Worm (Caenorhabditis elegans) whole organism, early embryonic: ENCODE results near the gene Y55F3BL.6.

Experiments
- B0310.2 ChIP-seq: sonication (generic microtip); optimal IDR thresholded peaks from 2 replicates; lab custom pipeline; 2016; ENCODE audit warnings: mild to moderate bottlenecking, missing genetic modification characterization, missing compliant biosample characterization
- F13C5.2 ChIP-seq: sonication (generic microtip); optimal IDR thresholded peaks from 2 replicates; lab custom pipeline; 2017; ENCODE audit warnings: mild to moderate bottlenecking, missing genetic modification characterization, inconsistent platforms, missing compliant biosample characterization
- aly-1 ChIP-seq: sonication (generic microtip); optimal IDR thresholded peaks from 2 replicates; lab custom pipeline; 2016; ENCODE audit warnings: missing genetic modification characterization, missing compliant biosample characterization
- ama-1 ChIP-seq: fragments of 150-350 bp; optimal IDR thresholded peaks from 2 replicates; lab custom pipeline; 2014
- ceh-13 ChIP-seq: fragments of 200-800 bp; sonication (Bioruptor generic); optimal IDR thresholded peaks from 2 replicates; lab custom pipeline; 2018; ENCODE audit warnings: mild to moderate bottlenecking, missing genetic modification characterization, missing compliant biosample characterization
- ceh-36 ChIP-seq: sonication (generic microtip); optimal IDR thresholded peaks from 2 replicates; lab custom pipeline; 2016; ENCODE audit warnings: missing genetic modification characterization, inconsistent platforms, missing compliant biosample characterization
- ets-7 ChIP-seq: sonication (generic microtip); optimal IDR thresholded peaks from 2 replicates; lab custom pipeline; 2016; ENCODE audit warnings: missing genotype, missing genetic modification characterization, missing compliant biosample characterization
- flt-1 ChIP-seq: fragments of 200-800 bp; sonication (Bioruptor generic); IDR thresholded peaks from 2 replicates; pipeline ENCODE4 v1.3.6; 2022; ENCODE audit warnings: missing genetic modification characterization, missing compliant biosample characterization
- hmbx-1 ChIP-seq: sonication (generic microtip); optimal IDR thresholded peaks from 2 replicates; lab custom pipeline; 2016; ENCODE audit warnings: mild to moderate bottlenecking, missing genetic modification characterization, missing compliant biosample characterization
- hmg-4 ChIP-seq: fragments of 200-800 bp; sonication (Bioruptor generic); optimal IDR thresholded peaks from 2 replicates; lab custom pipeline; 2018; ENCODE audit warnings: mild to moderate bottlenecking, missing genetic modification characterization, missing compliant biosample characterization
- hnd-1 ChIP-seq: sonication (generic microtip); optimal IDR thresholded peaks from 2 replicates; lab custom pipeline; 2016; ENCODE audit warnings: missing genetic modification characterization, missing compliant biosample characterization
- pes-1 ChIP-seq: fragments of 200-800 bp; sonication (Bioruptor generic); IDR thresholded peaks from 2 replicates; pipeline ENCODE4 v1.3.6; 2022; ENCODE audit warnings: missing genetic modification reagents, missing genetic modification characterization, missing compliant biosample characterization
- scrt-1 ChIP-seq: fragments of 200-800 bp; sonication (Bioruptor generic); IDR thresholded peaks from 2 replicates; pipeline ENCODE4 v1.3.6; 2022; ENCODE audit warnings: missing genetic modification characterization, missing compliant biosample characterization
- sea-1 ChIP-seq: fragments of 200-800 bp; sonication (Bioruptor generic); conservative IDR thresholded peaks from 2 replicates; pipeline ENCODE4 v1.3.6; 2022; ENCODE audit warnings: missing genetic modification characterization, missing compliant biosample characterization
- tbx-11 ChIP-seq: fragments of 200-800 bp; sonication (Bioruptor generic); IDR thresholded peaks from 2 replicates; pipeline ENCODE4 v1.3.6; 2022; ENCODE audit warnings: missing genetic modification characterization, missing compliant biosample characterization
- tbx-37 ChIP-seq: fragments of 200-800 bp; sonication (Bioruptor generic); conservative IDR thresholded peaks from 2 replicates; pipeline ENCODE4 v1.3.6; 2022; ENCODE audit warnings: missing genetic modification reagents, missing genetic modification characterization, missing compliant biosample characterization
- tra-4 ChIP-seq: sonication (generic microtip); optimal IDR thresholded peaks from 2 replicates; lab custom pipeline; 2017; ENCODE audit warnings: missing genetic modification characterization, missing compliant biosample characterization

Gene Y55F3BL.6

ce11 chrIV:757548-757947 is 49.3 kb downstream of the Y55F3BL.6 start:
- TF ChIP-seq ama-1 (lab: Kevin White, UChicago) (no peak), hmbx-1 (tag; lab: Kevin White, UChicago) (no peak), flt-1 (GFP tag; lab: Robert Waterston, UW) (no peak), pes-1 (GFP tag; lab: Robert Waterston, UW) (no peak), scrt-1 (GFP tag; lab: Robert Waterston, UW) (no peak), hmg-4 (GFP tag; lab: Kevin White, UChicago) (no peak), ets-7 (tag; lab: Kevin White, UChicago) (no peak), ceh-36 (tag; lab: Kevin White, UChicago) (no peak), sea-1 (GFP tag; lab: Robert Waterston, UW) (no peak), B0310.2 (tag; lab: Kevin White, UChicago) (no peak), hnd-1 (no peak), F13C5.2 (tag; lab: Kevin White, UChicago) (no peak), tbx-37 (GFP tag; lab: Robert Waterston, UW) (no peak), tra-4 (tag; lab: Kevin White, UChicago) (no peak), ceh-13 (GFP tag; lab: Kevin White, UChicago) (no peak), aly-1 (tag; lab: Kevin White, UChicago) (no peak)

ce11 chrIV:756956-757355 is 49.9 kb downstream of the Y55F3BL.6 start:
- no peak for TF ChIP-seq F13C5.2 (tag; lab: Kevin White, UChicago)
- no peak for TF ChIP-seq aly-1 (tag; lab: Kevin White, UChicago)
- no peak for TF ChIP-seq hmbx-1 (tag; lab: Kevin White, UChicago)
- no peak for TF ChIP-seq hmg-4 (GFP tag; lab: Kevin White, UChicago)
- no peak for TF ChIP-seq tbx-11 (GFP tag; lab: Robert Waterston, UW)
- no peak for TF ChIP-seq sea-1 (GFP tag; lab: Robert Waterston, UW)
- TF ChIP-seq scrt-1 (GFP tag; lab: Robert Waterston, UW) = no peak
- no peak for TF ChIP-seq tra-4 (tag; lab: Kevin White, UChicago)
- TF ChIP-seq ceh-36 (tag; lab: Kevin White, UChicago) = no peak
- TF ChIP-seq flt-1 (GFP tag; lab: Robert Waterston, UW) = no peak

ce11 chrIV:756421-756820 is 50.5 kb downstream of the Y55F3BL.6 start, which contains the start of gene srt-23:
TSS of gene srt-23 (plus strand) at chrIV:756721.
- TF ChIP-seq aly-1 (tag; lab: Kevin White, UChicago) (no peak), hmg-4 (GFP tag; lab: Kevin White, UChicago) (no peak), ceh-36 (tag; lab: Kevin White, UChicago) (no peak), hmbx-1 (tag; lab: Kevin White, UChicago) (no peak), ets-7 (tag; lab: Kevin White, UChicago) (no peak), scrt-1 (GFP tag; lab: Robert Waterston, UW) (no peak), tbx-11 (GFP tag; lab: Robert Waterston, UW) (no peak), sea-1 (GFP tag; lab: Robert Waterston, UW) (no peak), F13C5.2 (tag; lab: Kevin White, UChicago) (no peak), tra-4 (tag; lab: Kevin White, UChicago) (no peak), ama-1 (lab: Kevin White, UChicago) (no peak), B0310.2 (tag; lab: Kevin White, UChicago) (no peak), flt-1 (GFP tag; lab: Robert Waterston, UW) (no peak), hnd-1 (no peak), pes-1 (GFP tag; lab: Robert Waterston, UW) (no peak), tbx-37 (GFP tag; lab: Robert Waterston, UW) (no peak)
